Worm (Caenorhabditis elegans) whole organism, L4 larva: ENCODE measurements around the gene hip-1.

Experiments
- T26A8.4 ChIP-seq: fragments of 200-800 bp; sonication (Bioruptor generic); IDR thresholded peaks from 2 replicates; pipeline ENCODE4 v1.3.6; 2022; ENCODE audit warnings: missing genetic modification characterization, missing compliant biosample characterization
- dpl-1 ChIP-seq: fragments of 150-350 bp; optimal IDR thresholded peaks from 2 replicates; lab custom pipeline; 2014; ENCODE audit warnings: missing biosample characterization, missing genetic modification reagents, missing genetic modification characterization
- hlh-30 ChIP-seq: sonication (generic microtip); optimal IDR thresholded peaks from 2 replicates; lab custom pipeline; 2017; ENCODE audit warnings: antibody characterized with exemption, mild to moderate bottlenecking, missing genetic modification characterization, missing compliant biosample characterization; ENCODE audit not compliant: insufficient read depth
- skn-1 ChIP-seq: fragments of 150-350 bp; optimal IDR thresholded peaks from 2 replicates; lab custom pipeline; 2014; ENCODE audit warnings: missing biosample characterization, missing genetic modification characterization
- unc-130 ChIP-seq: sonication (generic microtip); optimal IDR thresholded peaks from 2 replicates; lab custom pipeline; 2016; ENCODE audit warnings: missing genetic modification reagents, missing genetic modification characterization, missing compliant biosample characterization
- unc-39 ChIP-seq: sonication (generic microtip); optimal IDR thresholded peaks from 2 replicates; lab custom pipeline; 2017; ENCODE audit warnings: missing biosample characterization, missing genetic modification characterization
- unc-62 ChIP-seq, 3 experiments: fragments of 150-350 bp in 1 of 3; sonication (generic microtip); optimal IDR thresholded peaks in 2 of 3; peaks in 1 of 3; 1 replicate in 1 of 3; 2 replicates in 2 of 3; lab custom pipeline; 2014 to 2017; ENCODE audit warnings: missing biosample characterization in 3 of 3, missing genetic modification characterization in 3 of 3, missing genetic modification reagents in 3 of 3, missing genotype in 1 of 3

- TF ChIP-seq unc-62 (GFP tag; optimal IDR thresholded peaks at IDR 0.05 in 1 of 2; lab: Kevin White, UChicago) (no peak), unc-62 (tag; optimal IDR thresholded peaks at IDR 0.05; lab: Kevin White, UChicago) (no peak), dpl-1 (no peak), skn-1 (no peak), T26A8.4 (GFP tag; lab: Robert Waterston, UW) (no peak), unc-39 (tag; lab: Kevin White, UChicago) (no peak), hlh-30 (tag; lab: Kevin White, UChicago) (no peak), unc-130 (GFP tag; lab: Kevin White, UChicago) (no peak)
Measured at ce11 chrIII:13651414-13651813, 29.1 kb upstream of the hip-1 start.
